Fruit fly (Drosophila melanogaster) whole organism, prepupa: Measurements from ENCODE around the gene Drs.

Experiments used
- Blimp-1 ChIP-seq: fragments of 200-800 bp; sonication (Bioruptor generic); optimal IDR thresholded peaks from 3 replicates; lab custom pipeline; 2017; ENCODE audit warnings: missing biosample characterization, missing genetic modification characterization, mild to moderate bottlenecking, moderate library complexity, missing genetic modification reagents
- CG15336 ChIP-seq: fragments of 200-800 bp; sonication (Bioruptor generic); IDR thresholded peaks from 2 replicates; pipeline ENCODE4 v1.3.6; 2022; ENCODE audit warnings: missing biosample characterization, missing genetic modification characterization
- CG3919 ChIP-seq: fragments of 200-800 bp; sonication (Bioruptor generic); optimal IDR thresholded peaks from 3 replicates; lab custom pipeline; 2016; ENCODE audit warnings: missing biosample characterization, missing genetic modification characterization
- CG8319 ChIP-seq: fragments of 200-800 bp; sonication (Bioruptor generic); optimal IDR thresholded peaks from 3 replicates; lab custom pipeline; 2016; ENCODE audit warnings: missing biosample characterization, missing genetic modification characterization
- OdsH ChIP-seq: fragments of 200-800 bp; sonication (Bioruptor generic); optimal IDR thresholded peaks from 3 replicates; lab custom pipeline; 2016; ENCODE audit warnings: missing biosample characterization, missing genetic modification characterization
- Sox102F ChIP-seq: fragments of 200-800 bp; sonication (Bioruptor generic); optimal IDR thresholded peaks from 2 replicates; lab custom pipeline; 2016; ENCODE audit warnings: missing biosample characterization, mild to moderate bottlenecking, missing genetic modification characterization
- ss ChIP-seq, 2 experiments: fragments of 200-800 bp; sonication (Bioruptor generic); optimal IDR thresholded peaks; 2 replicates in 1 of 2; 3 replicates in 1 of 2; lab custom pipeline; 2017 to 2018; ENCODE audit warnings: mild to moderate bottlenecking in 2 of 2, missing biosample characterization in 2 of 2, missing genetic modification characterization in 2 of 2, moderate library complexity in 1 of 2
- svp ChIP-seq: fragments of 200-800 bp; sonication (Bioruptor generic); peaks from one replicate; lab custom pipeline; 2016; ENCODE audit warnings: missing biosample characterization, missing genetic modification characterization
- vri ChIP-seq: fragments of 200-800 bp; sonication (Bioruptor generic); optimal IDR thresholded peaks from 3 replicates; lab custom pipeline; 2016; ENCODE audit warnings: missing biosample characterization, mild to moderate bottlenecking, missing genetic modification characterization

- TF ChIP-seq CG8319 = peak; percentile 81
- peak; percentile 89 for TF ChIP-seq vri
- TF ChIP-seq CG15336 (GFP tag; lab: Robert Waterston, UW) = peak; percentile 68
- TF ChIP-seq Sox102F (GFP tag; lab: Kevin White, UChicago) = peak; percentile 92
- peak; percentile 89 for TF ChIP-seq OdsH
- peak; percentile 94 for TF ChIP-seq CG3919 (GFP tag; lab: Kevin White, UChicago)
- peak; percentile 89 for TF ChIP-seq ss (GFP tag; optimal IDR thresholded peaks at IDR 0.05; lab: Kevin White, UChicago)
- peak; percentile 90 for TF ChIP-seq svp (GFP tag; lab: Kevin White, UChicago)
- peak; percentile 75 for TF ChIP-seq Blimp-1 (GFP tag; lab: Kevin White, UChicago)
Observed at dm6 chr3L:3397849-3398248, 28.5 kb downstream of the Drs start.
